Fruit fly (Drosophila melanogaster) whole organism: ENCODE data around the gene Trmt112.

Source experiments
- CG8478 ChIP-seq: fragments of >200 bp; optimal IDR thresholded peaks from 2 replicates; lab custom pipeline; 2018; ENCODE audit warnings: inconsistent platforms
- Dll ChIP-seq: fragments of >200 bp; optimal IDR thresholded peaks from 2 replicates; lab custom pipeline; 2017
- EcR ChIP-seq, 2 experiments: fragments of >200 bp; optimal IDR thresholded peaks; 2 replicates each; lab custom pipeline; 2017; ENCODE audit warnings: missing biosample characterization in 2 of 2, missing genetic modification characterization in 2 of 2, missing genetic modification reagents in 2 of 2
- pan ChIP-seq: fragments of >200 bp; optimal IDR thresholded peaks from 2 replicates; lab custom pipeline; 2017
- psq ChIP-seq: fragments of >200 bp; optimal IDR thresholded peaks from 2 replicates; lab custom pipeline; 2017
- usp ChIP-seq: fragments of >200 bp; optimal IDR thresholded peaks from 2 replicates; lab custom pipeline; 2017; ENCODE audit warnings: missing biosample characterization, missing genetic modification characterization, mixed read lengths

dm6 chr3L:21219160-21219559 is 2.5 kb upstream of the Trmt112 start:
- no peak for TF ChIP-seq pan (lab: Kevin White, UChicago)
- no peak for TF ChIP-seq usp (GFP tag; lab: Kevin White, UChicago)
- TF ChIP-seq psq (lab: Kevin White, UChicago), result no peak
- TF ChIP-seq CG8478 (lab: Kevin White, UChicago), result no peak
- TF ChIP-seq Dll (lab: Kevin White, UChicago), result no peak
- TF ChIP-seq EcR (GFP tag; optimal IDR thresholded peaks at IDR 0.05; lab: Kevin White, UChicago), result no peak
